Fruit fly (Drosophila melanogaster) whole organism, embryonic: Measurements from ENCODE around the gene papi.

Experiments
- Atf-2 ChIP-seq: fragments of 200-800 bp; sonication (Bioruptor generic); optimal IDR thresholded peaks from 2 replicates; lab custom pipeline; 2016; ENCODE audit warnings: missing biosample characterization, missing genetic modification characterization
- Bteb2 ChIP-seq: fragments of 200-800 bp; sonication (Bioruptor generic); optimal IDR thresholded peaks from 2 replicates; lab custom pipeline; 2016; ENCODE audit warnings: missing biosample characterization, missing genetic modification characterization
- CG10147 ChIP-seq: fragments of 200-800 bp; sonication (Bioruptor generic); optimal IDR thresholded peaks from 2 replicates; lab custom pipeline; 2019; ENCODE audit warnings: missing biosample characterization, mild to moderate bottlenecking, missing genetic modification characterization, moderate library complexity
- CG10543 ChIP-seq: fragments of 200-800 bp; sonication (Bioruptor generic); optimal IDR thresholded peaks from 3 replicates; lab custom pipeline; 2017; ENCODE audit warnings: missing biosample characterization, mild to moderate bottlenecking, missing genetic modification characterization, moderate library complexity
- CG12744 ChIP-seq: fragments of 200-800 bp; sonication (Bioruptor generic); optimal IDR thresholded peaks from 2 replicates; lab custom pipeline; 2016; ENCODE audit warnings: missing biosample characterization, missing genetic modification characterization
- CG13424 ChIP-seq: fragments of 200-800 bp; sonication (Bioruptor generic); optimal IDR thresholded peaks from 2 replicates; lab custom pipeline; 2019; ENCODE audit warnings: missing biosample characterization, mild to moderate bottlenecking, missing genetic modification characterization, moderate library complexity
- CG15073 ChIP-seq: fragments of 200-800 bp; sonication (Bioruptor generic); optimal IDR thresholded peaks from 2 replicates; lab custom pipeline; 2016; ENCODE audit warnings: missing biosample characterization, missing genetic modification characterization
- CG1603 ChIP-seq: fragments of 200-800 bp; sonication (Bioruptor generic); optimal IDR thresholded peaks from 2 replicates; lab custom pipeline; 2019; ENCODE audit warnings: missing biosample characterization, mild to moderate bottlenecking, missing genetic modification characterization, moderate library complexity
- CG17361 ChIP-seq: fragments of 200-800 bp; sonication (Bioruptor generic); IDR thresholded peaks from 3 replicates; pipeline ENCODE4 v1.3.6; 2022; ENCODE audit warnings: missing biosample characterization, missing genetic modification characterization
- CG17568 ChIP-seq: fragments of 200-800 bp; sonication (Bioruptor generic); optimal IDR thresholded peaks from 2 replicates; lab custom pipeline; 2018; ENCODE audit warnings: missing biosample characterization, mild to moderate bottlenecking, missing genetic modification characterization, moderate library complexity
- CG2120 ChIP-seq: fragments of 200-800 bp; sonication (Bioruptor generic); optimal IDR thresholded peaks from 3 replicates; lab custom pipeline; 2016; ENCODE audit warnings: missing biosample characterization, missing genetic modification characterization
- CG2129 ChIP-seq: fragments of 200-800 bp; sonication (Bioruptor generic); IDR thresholded peaks from 2 replicates; pipeline ENCODE4 v1.3.6; 2022; ENCODE audit warnings: missing biosample characterization, missing genetic modification characterization; ENCODE audit not compliant: partially characterized antibody
- CG2199 ChIP-seq: fragments of 200-800 bp; sonication (Bioruptor generic); IDR thresholded peaks from 3 replicates; pipeline ENCODE4 v1.3.6; 2022; ENCODE audit warnings: missing biosample characterization, missing genetic modification characterization
- CG2875 ChIP-seq: fragments of 200-800 bp; sonication (Bioruptor generic); optimal IDR thresholded peaks from 2 replicates; lab custom pipeline; 2017; ENCODE audit warnings: missing biosample characterization, mild to moderate bottlenecking, missing genetic modification characterization, missing genetic modification reagents
- CG32772 ChIP-seq: fragments of 200-800 bp; sonication (Bioruptor generic); IDR thresholded peaks from 2 replicates; pipeline ENCODE4 v1.3.6; 2022; ENCODE audit warnings: missing biosample characterization, missing genetic modification characterization
- CG3726 ChIP-seq: fragments of 200-800 bp; sonication (Bioruptor generic); IDR thresholded peaks from 3 replicates; pipeline ENCODE4, ENCODE4 v1.3.6; 2022; ENCODE audit warnings: missing biosample characterization, missing genetic modification characterization
- CG4617 ChIP-seq: fragments of 200-800 bp; sonication (Bioruptor generic); optimal IDR thresholded peaks from 3 replicates; lab custom pipeline; 2016; ENCODE audit warnings: missing biosample characterization, missing genetic modification characterization, borderline replicate concordance
- CG4730 ChIP-seq: fragments of 200-800 bp; sonication (Bioruptor generic); IDR thresholded peaks from 2 replicates; pipeline ENCODE4 v1.3.6; 2022; ENCODE audit warnings: missing biosample characterization, missing genetic modification characterization
- CG4820 ChIP-seq: fragments of 200-800 bp; sonication (Bioruptor generic); optimal IDR thresholded peaks from 3 replicates; lab custom pipeline; 2016; ENCODE audit warnings: missing biosample characterization, missing genetic modification characterization
- CG5180 ChIP-seq: fragments of 200-800 bp; sonication (Bioruptor generic); optimal IDR thresholded peaks from 3 replicates; lab custom pipeline; 2017; ENCODE audit warnings: missing biosample characterization, missing genetic modification characterization, mild to moderate bottlenecking, moderate library complexity, missing genetic modification reagents
- CG6813 ChIP-seq: fragments of 200-800 bp; sonication (Bioruptor generic); optimal IDR thresholded peaks from 2 replicates; lab custom pipeline; 2017; ENCODE audit warnings: missing biosample characterization, missing genetic modification characterization, mild to moderate bottlenecking, moderate library complexity, missing genetic modification reagents
- CG7786 ChIP-seq: fragments of 200-800 bp; sonication (Bioruptor generic); optimal IDR thresholded peaks from 2 replicates; lab custom pipeline; 2016; ENCODE audit warnings: missing biosample characterization, missing genetic modification characterization
- CG7987 ChIP-seq: fragments of 200-800 bp; sonication (Bioruptor generic); optimal IDR thresholded peaks from 2 replicates; lab custom pipeline; 2018; ENCODE audit warnings: missing biosample characterization, mild to moderate bottlenecking, missing genetic modification characterization, moderate library complexity
- Chrac-16 ChIP-seq: fragments of 200-800 bp; sonication (Bioruptor generic); optimal IDR thresholded peaks from 3 replicates; lab custom pipeline; 2016; ENCODE audit warnings: missing biosample characterization, missing genetic modification characterization
- D19A ChIP-seq: fragments of 200-800 bp; optimal IDR thresholded peaks from 3 replicates; lab custom pipeline; 2019; ENCODE audit warnings: missing biosample characterization, mild to moderate bottlenecking, missing genetic modification characterization, moderate library complexity
- Dbx ChIP-seq: fragments of 200-800 bp; sonication (Bioruptor generic); IDR thresholded peaks from 3 replicates; pipeline ENCODE4 v1.3.6; 2022; ENCODE audit warnings: missing biosample characterization, missing genetic modification characterization
- Deaf1 ChIP-seq: fragments of 200-800 bp; optimal IDR thresholded peaks from 3 replicates; lab custom pipeline; 2019; ENCODE audit warnings: missing biosample characterization, mild to moderate bottlenecking, missing genetic modification characterization, moderate library complexity
- HLH4C ChIP-seq: fragments of 200-800 bp; sonication (Bioruptor generic); IDR thresholded peaks from 3 replicates; pipeline ENCODE4 v1.3.6; 2022; ENCODE audit warnings: missing biosample characterization, missing genetic modification characterization; ENCODE audit not compliant: partially characterized antibody
- Hand ChIP-seq: fragments of 200-800 bp; sonication (Bioruptor generic); optimal IDR thresholded peaks from 2 replicates; lab custom pipeline; 2017; ENCODE audit warnings: mild to moderate bottlenecking, missing biosample characterization, missing genetic modification reagents, missing genetic modification characterization
- Hmx ChIP-seq: fragments of 200-800 bp; sonication (Bioruptor generic); optimal IDR thresholded peaks from 2 replicates; lab custom pipeline; 2016; ENCODE audit warnings: missing biosample characterization, missing genetic modification characterization
- Meics ChIP-seq: fragments of 200-800 bp; sonication (Bioruptor generic); optimal IDR thresholded peaks from 2 replicates; lab custom pipeline; 2017; ENCODE audit warnings: missing biosample characterization, mild to moderate bottlenecking, missing genetic modification characterization
- NC2β ChIP-seq: fragments of 200-800 bp; sonication (Bioruptor generic); optimal IDR thresholded peaks from 2 replicates; lab custom pipeline; 2016; ENCODE audit warnings: missing biosample characterization, missing genetic modification characterization
- Neu2 ChIP-seq: fragments of 200-800 bp; sonication (Bioruptor generic); optimal IDR thresholded peaks from 3 replicates; lab custom pipeline; 2016; ENCODE audit warnings: missing biosample characterization, missing genetic modification characterization, borderline replicate concordance
- Scr ChIP-seq: fragments of 200-800 bp; sonication (Bioruptor generic); IDR thresholded peaks from 2 replicates; pipeline ENCODE4 v1.3.6; 2022; ENCODE audit warnings: missing biosample characterization, missing genetic modification characterization; ENCODE audit not compliant: partially characterized antibody
- ato ChIP-seq: fragments of 200-800 bp; sonication (Bioruptor generic); IDR thresholded peaks from 2 replicates; pipeline ENCODE4 v1.3.6; 2022; ENCODE audit warnings: missing biosample characterization, missing genetic modification characterization; ENCODE audit not compliant: partially characterized antibody
- bcd ChIP-seq: fragments of 200-800 bp; sonication (Bioruptor generic); optimal IDR thresholded peaks from 2 replicates; lab custom pipeline; 2017; ENCODE audit warnings: missing biosample characterization, mild to moderate bottlenecking, missing genetic modification characterization
- bigmax ChIP-seq: fragments of 200-800 bp; sonication (Bioruptor generic); optimal IDR thresholded peaks from 2 replicates; lab custom pipeline; 2018; ENCODE audit warnings: missing biosample characterization, mild to moderate bottlenecking, missing genetic modification characterization
- cato ChIP-seq: fragments of 200-800 bp; sonication (Bioruptor generic); optimal IDR thresholded peaks from 2 replicates; lab custom pipeline; 2016; ENCODE audit warnings: missing biosample characterization, missing genetic modification characterization, borderline replicate concordance
- dm ChIP-seq: fragments of 200-800 bp; sonication (Bioruptor generic); optimal IDR thresholded peaks from 3 replicates; lab custom pipeline; 2016; ENCODE audit warnings: missing biosample characterization, missing genetic modification characterization
- gcm2 ChIP-seq: fragments of 200-800 bp; sonication (Bioruptor generic); optimal IDR thresholded peaks from 2 replicates; lab custom pipeline; 2016; ENCODE audit warnings: missing biosample characterization, missing genetic modification characterization
- mld ChIP-seq: fragments of 200-800 bp; sonication (Bioruptor generic); IDR thresholded peaks from 3 replicates; pipeline ENCODE4 v1.3.6; 2022; ENCODE audit warnings: missing biosample characterization, missing genetic modification characterization; ENCODE audit not compliant: partially characterized antibody
- nau ChIP-seq: fragments of 200-800 bp; sonication (Bioruptor generic); optimal IDR thresholded peaks from 3 replicates; lab custom pipeline; 2017; ENCODE audit warnings: missing biosample characterization, mild to moderate bottlenecking, missing genetic modification characterization, missing genetic modification reagents
- nom ChIP-seq: fragments of 200-800 bp; sonication (Bioruptor generic); optimal IDR thresholded peaks from 2 replicates; lab custom pipeline; 2017; ENCODE audit warnings: missing biosample characterization, missing genetic modification characterization, mild to moderate bottlenecking, moderate library complexity, missing genetic modification reagents
- peb ChIP-seq: fragments of 200-800 bp; sonication (Bioruptor generic); IDR thresholded peaks from 2 replicates; pipeline ENCODE4 v1.3.6; 2022; ENCODE audit warnings: missing biosample characterization, missing genetic modification characterization
- repo ChIP-seq: fragments of 200-800 bp; sonication (Bioruptor generic); optimal IDR thresholded peaks from 2 replicates; lab custom pipeline; 2016; ENCODE audit warnings: missing biosample characterization, missing genetic modification characterization
- tna ChIP-seq: fragments of 200-800 bp; sonication (Bioruptor generic); IDR thresholded peaks from 2 replicates; pipeline ENCODE4 v1.3.6; 2022; ENCODE audit warnings: missing biosample characterization, missing genetic modification characterization; ENCODE audit not compliant: partially characterized antibody
- tx ChIP-seq: fragments of 200-800 bp; sonication (Bioruptor generic); optimal IDR thresholded peaks from 2 replicates; lab custom pipeline; 2016; ENCODE audit warnings: missing biosample characterization, missing genetic modification characterization
- wek ChIP-seq: fragments of 200-800 bp; sonication (Bioruptor generic); optimal IDR thresholded peaks from 3 replicates; lab custom pipeline; 2018; ENCODE audit warnings: missing biosample characterization, mild to moderate bottlenecking, missing genetic modification characterization, moderate library complexity
- zf30C ChIP-seq: fragments of 200-800 bp; sonication (Bioruptor generic); optimal IDR thresholded peaks from 3 replicates; lab custom pipeline; 2018; ENCODE audit warnings: missing biosample characterization, mild to moderate bottlenecking, missing genetic modification characterization

Gene papi

DNA sequence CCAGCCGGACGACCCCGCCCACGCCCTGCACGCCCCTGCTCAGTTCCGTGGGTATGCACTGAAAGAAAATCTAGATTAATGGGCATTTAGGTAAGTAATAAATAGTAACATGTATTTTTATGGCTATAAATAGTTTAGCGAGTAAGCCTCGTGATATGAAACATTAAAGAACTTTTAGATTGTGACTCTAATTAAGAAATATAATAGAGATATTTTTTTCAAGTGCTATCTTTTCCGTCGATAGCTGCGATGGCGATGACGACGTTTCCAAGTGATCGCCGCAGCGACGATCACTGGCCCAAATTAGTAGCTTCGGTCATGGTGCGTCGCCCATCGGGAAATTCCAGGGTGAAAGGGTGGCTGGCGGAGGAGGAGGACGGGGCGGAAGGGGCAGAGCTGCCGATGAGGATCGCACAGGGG, 40.4 kb upstream of the papi start (continued):
- TF ChIP-seq CG17568 (GFP tag; lab: Kevin White, UChicago) (peak; percentile 81), CG2875 (GFP tag; lab: Kevin White, UChicago) (peak; percentile 91), cato (peak; percentile 80), Meics (GFP tag; lab: Kevin White, UChicago) (peak; percentile 79), nom (GFP tag; lab: Kevin White, UChicago) (peak; percentile 78), Atf-2 (GFP tag; lab: Kevin White, UChicago) (peak; percentile 61), Deaf1 (tag; lab: Kevin White, UChicago) (peak; percentile 73), CG32772 (peak; percentile 90), CG12744 (GFP tag; lab: Kevin White, UChicago) (peak; percentile 73), CG10543 (peak; percentile 10), Scr (GFP tag; lab: Robert Waterston, UW) (no peak), Dbx (peak; percentile 84), zf30C (GFP tag; lab: Kevin White, UChicago) (peak; percentile 76), CG2129 (GFP tag; lab: Robert Waterston, UW) (no peak), CG13424 (peak; percentile 92), Chrac-16 (peak; percentile 83), CG4820 (GFP tag; lab: Kevin White, UChicago) (peak; percentile 89), D19A (tag; lab: Kevin White, UChicago) (peak; percentile 89), tx (GFP tag; lab: Kevin White, UChicago) (peak; percentile 60), CG4730 (GFP tag; lab: Robert Waterston, UW) (peak; percentile 84), CG15073 (GFP tag; lab: Kevin White, UChicago) (peak; percentile 55), CG7786 (GFP tag; lab: Kevin White, UChicago) (peak; percentile 64), NC2β (GFP tag; lab: Kevin White, UChicago) (peak; percentile 79), bcd (peak; percentile 90), Hmx (GFP tag; lab: Kevin White, UChicago) (peak; percentile 49), mld (GFP tag; lab: Robert Waterston, UW) (no peak), nau (GFP tag; lab: Kevin White, UChicago) (peak; percentile 81), Neu2 (GFP tag; lab: Kevin White, UChicago) (no peak), dm (GFP tag; lab: Kevin White, UChicago) (peak; percentile 58), CG6813 (GFP tag; lab: Kevin White, UChicago) (peak; percentile 87), CG7987 (GFP tag; lab: Kevin White, UChicago) (peak; percentile 53), HLH4C (GFP tag; lab: Robert Waterston, UW) (no peak), Bteb2 (GFP tag; lab: Kevin White, UChicago) (peak; percentile 58), tna (GFP tag; lab: Robert Waterston, UW) (no peak), CG4617 (GFP tag; lab: Kevin White, UChicago) (peak; percentile 46), CG2199 (peak; percentile 80; the same call in 2 of the 3 replicates), CG1603 (tag; lab: Kevin White, UChicago) (peak; percentile 91), wek (GFP tag; lab: Kevin White, UChicago) (peak; percentile 66), ato (no peak), Hand (GFP tag; lab: Kevin White, UChicago) (peak; percentile 67), repo (peak; percentile 75), CG2120 (GFP tag; lab: Kevin White, UChicago) (peak; percentile 73), CG10147 (GFP tag; lab: Kevin White, UChicago) (peak; percentile 72), CG5180 (peak; percentile 78), CG3726 (GFP tag; lab: Robert Waterston, UW) (peak; percentile 77; the same call in 2 of the 3 replicates), CG17361 (GFP tag; lab: Robert Waterston, UW) (peak; percentile 81), bigmax (no peak), gcm2 (GFP tag; lab: Kevin White, UChicago) (peak; percentile 44), peb (peak; percentile 83)
